Worm (Caenorhabditis elegans) whole organism, L2 larva: ENCODE measurements around the gene qns-1.

Experiments used
- F13H6.1 ChIP-seq: sonication (generic microtip); optimal IDR thresholded peaks from 2 replicates; lab custom pipeline; 2016; ENCODE audit warnings: missing genetic modification characterization, missing compliant biosample characterization
- lin-13 ChIP-seq: fragments of 150-350 bp; optimal IDR thresholded peaks from 2 replicates; lab custom pipeline; 2014; ENCODE audit warnings: missing biosample characterization, missing genetic modification reagents, missing genetic modification characterization
- nhr-237 ChIP-seq: fragments of 150-350 bp; optimal IDR thresholded peaks from 2 replicates; lab custom pipeline; 2014; ENCODE audit warnings: missing biosample characterization, missing genetic modification characterization
- nhr-77 ChIP-seq: fragments of 150-350 bp; optimal IDR thresholded peaks from 2 replicates; lab custom pipeline; 2014; ENCODE audit warnings: missing biosample characterization, missing genetic modification characterization
- peb-1 ChIP-seq: fragments of 150-350 bp; optimal IDR thresholded peaks from 2 replicates; lab custom pipeline; 2014; ENCODE audit warnings: missing biosample characterization, missing genetic modification characterization
- sem-4 ChIP-seq: fragments of 150-350 bp; optimal IDR thresholded peaks from 2 replicates; lab custom pipeline; 2014; ENCODE audit warnings: missing biosample characterization, missing genetic modification reagents, missing genetic modification characterization
- unc-62 ChIP-seq: fragments of 150-350 bp; optimal IDR thresholded peaks from 2 replicates; lab custom pipeline; 2014; ENCODE audit warnings: missing biosample characterization, missing genetic modification reagents, missing genetic modification characterization
- zag-1 ChIP-seq: fragments of 150-350 bp; optimal IDR thresholded peaks from 2 replicates; lab custom pipeline; 2014; ENCODE audit warnings: missing biosample characterization, missing genetic modification characterization

ce11 chrIV:10177779-10178178 lies 41.3 kb downstream of the qns-1 start, which contains the start of gene mspn-1:
- TF ChIP-seq nhr-77 (tag; lab: Kevin White, UChicago) = no peak
- no peak for TF ChIP-seq sem-4 (tag; lab: Kevin White, UChicago)
- TF ChIP-seq peb-1 (tag; lab: Kevin White, UChicago) = no peak
- TF ChIP-seq zag-1 (tag; lab: Kevin White, UChicago) = no peak
- no peak for TF ChIP-seq unc-62
- no peak for TF ChIP-seq nhr-237 (tag; lab: Kevin White, UChicago)
- no peak for TF ChIP-seq F13H6.1
- TF ChIP-seq lin-13 (GFP tag; lab: Kevin White, UChicago) = no peak
